Worm (Caenorhabditis elegans) whole organism, L3 larva: Measurements from ENCODE around the gene srh-25.

ENCODE experiments used
- ZK546.5 ChIP-seq: sonication (generic microtip); optimal IDR thresholded peaks from 2 replicates; lab custom pipeline; 2017; ENCODE audit warnings: missing biosample characterization, missing genetic modification characterization
- aly-2 ChIP-seq: fragments of 150-350 bp; optimal IDR thresholded peaks from 2 replicates; lab custom pipeline; 2014; ENCODE audit warnings: missing biosample characterization, missing genetic modification characterization
- ama-1 ChIP-seq: fragments of 150-350 bp; optimal IDR thresholded peaks from 2 replicates; lab custom pipeline; 2018
- ceh-28 ChIP-seq: fragments of 150-350 bp; optimal IDR thresholded peaks from 2 replicates; lab custom pipeline; 2014; ENCODE audit warnings: missing biosample characterization, missing genetic modification reagents, missing genetic modification characterization
- elt-1 ChIP-seq: fragments of 150-350 bp; optimal IDR thresholded peaks from 2 replicates; lab custom pipeline; 2014; ENCODE audit warnings: missing biosample characterization, missing genetic modification characterization
- elt-2 ChIP-seq: sonication (generic microtip); optimal IDR thresholded peaks from 2 replicates; lab custom pipeline; 2016; ENCODE audit warnings: missing genetic modification reagents, mild to moderate bottlenecking, missing genetic modification characterization, missing compliant biosample characterization
- eor-1 ChIP-seq, 2 experiments: fragments of 150-350 bp; optimal IDR thresholded peaks; 2 replicates each; lab custom pipeline; 2014 to 2018; ENCODE audit warnings: missing biosample characterization in 2 of 2, missing genetic modification characterization in 2 of 2
- fkh-10 ChIP-seq: sonication (generic microtip); optimal IDR thresholded peaks from 2 replicates; lab custom pipeline; 2017; ENCODE audit warnings: missing biosample characterization, missing genetic modification reagents, missing genetic modification characterization
- hmg-11 ChIP-seq: sonication (generic microtip); optimal IDR thresholded peaks from 2 replicates; lab custom pipeline; 2016; ENCODE audit warnings: missing genetic modification characterization, missing compliant biosample characterization
- lin-39 ChIP-seq: fragments of 150-350 bp; optimal IDR thresholded peaks from 2 replicates; lab custom pipeline; 2018; ENCODE audit warnings: missing biosample characterization, missing genetic modification reagents, missing genetic modification characterization
- lsy-12 ChIP-seq: sonication (generic microtip); optimal IDR thresholded peaks from 2 replicates; lab custom pipeline; 2016; ENCODE audit warnings: mild to moderate bottlenecking, missing genetic modification characterization, missing compliant biosample characterization
- mdl-1 ChIP-seq: fragments of 150-350 bp; optimal IDR thresholded peaks from 2 replicates; lab custom pipeline; 2014; ENCODE audit warnings: missing biosample characterization, missing genetic modification characterization
- mml-1 ChIP-seq: fragments of 150-350 bp; sonication (generic microtip); optimal IDR thresholded peaks from 3 replicates; lab custom pipeline; 2014; ENCODE audit warnings: missing biosample characterization, missing genetic modification characterization
- nhr-11 ChIP-seq: fragments of 150-350 bp; optimal IDR thresholded peaks from 2 replicates; lab custom pipeline; 2014; ENCODE audit warnings: missing biosample characterization, missing genetic modification characterization
- nhr-12 ChIP-seq: fragments of 150-350 bp; optimal IDR thresholded peaks from 2 replicates; lab custom pipeline; 2014; ENCODE audit warnings: missing biosample characterization, missing genetic modification characterization
- nhr-237 ChIP-seq: fragments of 150-350 bp; optimal IDR thresholded peaks from 2 replicates; lab custom pipeline; 2014; ENCODE audit warnings: missing biosample characterization, missing genetic modification characterization
- nhr-25 ChIP-seq: sonication (generic microtip); optimal IDR thresholded peaks from 2 replicates; lab custom pipeline; 2017; ENCODE audit warnings: missing biosample characterization, missing genetic modification characterization
- nhr-28 ChIP-seq: fragments of 150-350 bp; optimal IDR thresholded peaks from 2 replicates; lab custom pipeline; 2014; ENCODE audit warnings: missing biosample characterization, missing genetic modification characterization
- nhr-67 ChIP-seq: fragments of 150-350 bp; optimal IDR thresholded peaks from 2 replicates; lab custom pipeline; 2014; ENCODE audit warnings: missing biosample characterization, missing genetic modification characterization
- nhr-77 ChIP-seq: fragments of 150-350 bp; optimal IDR thresholded peaks from 2 replicates; lab custom pipeline; 2014; ENCODE audit warnings: missing biosample characterization, missing genetic modification characterization
- pha-4 ChIP-seq: fragments of 150-350 bp; optimal IDR thresholded peaks from 2 replicates; lab custom pipeline; 2014; ENCODE audit warnings: missing biosample characterization, missing genetic modification reagents, missing genetic modification characterization
- pqm-1 ChIP-seq: fragments of 150-350 bp; optimal IDR thresholded peaks from 2 replicates; lab custom pipeline; 2017; ENCODE audit warnings: missing biosample characterization, missing genetic modification characterization, inconsistent platforms
- sea-2 ChIP-seq: fragments of 150-350 bp; sonication (generic microtip); optimal IDR thresholded peaks from 4 replicates; lab custom pipeline; 2014; ENCODE audit warnings: missing biosample characterization, missing genetic modification reagents, missing genetic modification characterization
- skn-1 ChIP-seq: fragments of 150-350 bp; optimal IDR thresholded peaks from 2 replicates; lab custom pipeline; 2014; ENCODE audit warnings: missing biosample characterization, missing genetic modification characterization
- snpc-4 ChIP-seq: fragments of 150-350 bp; optimal IDR thresholded peaks from 2 replicates; lab custom pipeline; 2014; ENCODE audit warnings: missing biosample characterization, missing genetic modification characterization
- tbx-2 ChIP-seq: sonication (generic microtip); optimal IDR thresholded peaks from 2 replicates; lab custom pipeline; 2016; ENCODE audit warnings: mild to moderate bottlenecking, missing genetic modification characterization, missing compliant biosample characterization
- unc-39 ChIP-seq: sonication (generic microtip); optimal IDR thresholded peaks from 4 replicates; lab custom pipeline; 2017; ENCODE audit warnings: missing biosample characterization, missing genetic modification characterization
- unc-62 ChIP-seq: fragments of 150-350 bp; sonication (generic microtip); optimal IDR thresholded peaks from 4 replicates; lab custom pipeline; 2014; ENCODE audit warnings: missing biosample characterization, missing genetic modification reagents, missing genetic modification characterization
- zag-1 ChIP-seq: fragments of 150-350 bp; optimal IDR thresholded peaks from 2 replicates; lab custom pipeline; 2014; ENCODE audit warnings: missing biosample characterization, missing genetic modification characterization
- ztf-11 ChIP-seq: fragments of 150-350 bp; optimal IDR thresholded peaks from 2 replicates; lab custom pipeline; 2014; ENCODE audit warnings: missing biosample characterization, missing genetic modification characterization
- ztf-4 ChIP-seq: fragments of 150-350 bp; optimal IDR thresholded peaks from 2 replicates; lab custom pipeline; 2014; ENCODE audit warnings: missing biosample characterization, missing genetic modification characterization

Gene srh-25

DNA sequence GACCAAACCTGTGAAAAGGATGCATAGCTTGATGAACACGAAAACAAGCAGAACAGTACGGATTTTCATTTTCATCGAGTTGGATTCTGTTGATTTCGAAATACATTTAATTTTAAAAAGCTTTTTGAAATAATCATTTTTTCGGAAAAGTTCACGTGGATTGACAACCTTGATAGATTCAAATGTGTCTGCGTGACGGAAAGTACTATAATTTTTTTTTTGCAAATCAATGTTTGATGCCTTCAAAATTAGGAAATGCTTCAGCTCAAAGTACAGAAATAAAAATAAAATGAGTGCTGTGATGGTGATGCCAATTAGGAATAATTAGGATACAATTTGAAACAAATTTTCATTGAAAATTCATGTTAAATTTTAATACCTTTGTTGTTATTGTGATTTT, 12.8 kb downstream of the srh-25 start, which contains the start of gene C54D10.4:
Gene C54D10.4, minus strand, starts transcription at position 101 of the 400 bp plus-strand sequence.
- TF ChIP-seq zag-1 (tag; lab: Kevin White, UChicago) (no peak), ztf-4 (tag; lab: Kevin White, UChicago) (no peak), aly-2 (no peak), nhr-25 (tag; lab: Kevin White, UChicago) (no peak), pha-4 (tag; lab: Kevin White, UChicago) (no peak), lin-39 (no peak), ama-1 (lab: Kevin White, UChicago) (no peak), ztf-11 (tag; lab: Kevin White, UChicago) (no peak), unc-62 (GFP tag; lab: Kevin White, UChicago) (no peak)

DNA sequence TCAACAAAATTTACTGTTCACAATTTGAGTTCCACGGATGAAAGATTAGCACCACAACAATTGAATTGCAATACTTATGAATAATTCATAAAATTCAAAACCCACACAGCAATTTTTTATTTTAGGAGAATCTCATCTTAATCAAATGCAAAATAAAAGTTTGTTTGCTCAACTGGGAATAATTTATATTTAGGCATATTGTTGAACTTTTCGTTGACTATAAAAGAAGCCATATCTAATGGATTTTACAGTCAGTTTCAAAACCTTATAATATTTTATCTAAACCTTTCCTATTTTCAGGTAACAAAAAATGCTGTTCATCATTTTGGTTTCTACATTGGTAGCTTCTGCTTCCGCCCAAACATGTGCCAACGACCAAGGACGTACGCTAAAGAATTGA, 15.3 kb downstream of the srh-25 start, which contains the start of gene C54D10.3:
Gene C54D10.3, plus strand, starts transcription at position 301 of the 400 bp plus-strand sequence.
- TF ChIP-seq ztf-11 (tag; lab: Kevin White, UChicago) (no peak), ama-1 (lab: Kevin White, UChicago) (no peak), hmg-11 (tag; lab: Kevin White, UChicago) (no peak), pha-4 (tag; lab: Kevin White, UChicago) (no peak)

DNA sequence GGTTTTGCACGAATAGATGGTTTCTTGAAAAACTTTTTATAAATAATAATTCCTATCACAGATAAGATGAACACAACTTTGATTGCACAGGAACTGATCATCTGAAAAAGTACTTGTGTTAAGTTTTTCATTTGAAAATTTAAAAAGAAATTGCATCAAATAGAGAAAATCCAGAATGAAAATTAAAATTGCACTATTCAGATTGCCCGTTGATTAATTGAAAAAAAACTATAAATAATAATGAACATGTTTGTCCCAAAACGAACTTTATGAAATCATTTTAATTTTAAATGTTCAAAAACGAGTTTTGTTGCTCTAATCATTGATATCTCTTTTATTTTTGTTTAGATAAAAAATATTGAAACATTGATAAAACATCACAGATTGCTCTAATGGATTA, 16.3 kb downstream of the srh-25 start, which contains the start of gene cdr-3:
Gene cdr-3, minus strand, starts transcription at position 101 of the 400 bp plus-strand sequence.
- TF ChIP-seq unc-39 (tag; lab: Kevin White, UChicago) (no peak), mml-1 (no peak), nhr-67 (tag; lab: Kevin White, UChicago) (no peak), tbx-2 (tag; lab: Kevin White, UChicago) (no peak), ZK546.5 (tag; lab: Kevin White, UChicago) (no peak), snpc-4 (tag; lab: Kevin White, UChicago) (no peak), nhr-237 (no peak), ztf-4 (tag; lab: Kevin White, UChicago) (no peak), sea-2 (GFP tag; lab: Kevin White, UChicago) (no peak), pqm-1 (tag; lab: Kevin White, UChicago) (no peak), ztf-11 (tag; lab: Kevin White, UChicago) (no peak), nhr-11 (tag; lab: Kevin White, UChicago) (no peak), lsy-12 (tag; lab: Kevin White, UChicago) (no peak), elt-2 (tag; lab: Kevin White, UChicago) (no peak), pha-4 (tag; lab: Kevin White, UChicago) (no peak)
- TF ChIP-seq, all 47 proteins: peak for 0

DNA sequence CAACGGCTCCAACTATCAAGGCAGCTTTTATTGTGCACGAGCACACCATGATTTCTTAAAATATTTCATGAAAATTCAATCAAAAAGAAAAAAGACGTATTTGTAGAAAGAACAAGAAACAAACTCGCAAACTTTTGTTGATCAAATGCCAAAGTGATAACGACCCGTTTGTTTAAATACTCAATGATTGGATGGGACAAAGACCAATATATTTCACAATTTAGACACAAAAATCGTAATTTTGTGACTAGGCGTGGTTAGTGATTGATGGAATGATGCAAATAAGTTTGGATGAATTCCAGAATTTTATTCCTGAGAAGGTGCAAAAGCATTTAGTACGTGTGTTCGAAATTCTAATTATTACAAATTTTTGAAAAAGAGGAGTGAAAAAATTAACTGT, 18.0 kb downstream of the srh-25 start, which contains the start of gene cdr-2:
Gene cdr-2, minus strand, starts transcription at position 54 of the 400 bp plus-strand sequence.
- no peak for TF ChIP-seq nhr-237
- TF ChIP-seq pqm-1 (tag; lab: Kevin White, UChicago), result peak; percentile 79
- peak; percentile 78 for TF ChIP-seq elt-2 (tag; lab: Kevin White, UChicago)

DNA sequence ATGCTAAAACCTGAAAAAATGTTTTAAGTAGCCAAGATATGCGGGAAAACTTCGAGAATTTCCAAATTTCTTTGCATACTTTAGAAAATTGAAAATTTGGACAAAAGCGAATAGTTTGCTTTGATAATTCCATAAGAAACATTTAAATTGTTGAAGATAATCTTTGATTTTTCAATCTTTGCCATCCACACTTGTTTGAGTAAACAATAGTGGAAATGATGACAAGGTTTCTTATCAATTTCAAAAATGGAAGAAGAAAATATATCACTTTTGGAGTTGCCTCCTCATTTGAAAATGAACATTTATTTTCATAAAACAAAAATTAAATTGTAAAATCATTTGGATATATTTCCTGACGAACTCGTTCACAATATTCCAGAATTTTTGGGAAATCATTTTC, 19.3 kb downstream of the srh-25 start:
- TF ChIP-seq nhr-11 (tag; lab: Kevin White, UChicago) (no peak), unc-62 (GFP tag; lab: Kevin White, UChicago) (no peak), ama-1 (lab: Kevin White, UChicago) (no peak), mml-1 (no peak), eor-1 (tag; optimal IDR thresholded peaks at IDR 0.05; lab: Kevin White, UChicago) (no peak), nhr-28 (tag; lab: Kevin White, UChicago) (no peak), pqm-1 (tag; lab: Kevin White, UChicago) (peak; percentile 55), pha-4 (tag; lab: Kevin White, UChicago) (peak; percentile 15), mdl-1 (tag; lab: Kevin White, UChicago) (no peak), ceh-28 (no peak), unc-39 (tag; lab: Kevin White, UChicago) (no peak), nhr-12 (tag; lab: Kevin White, UChicago) (no peak), snpc-4 (tag; lab: Kevin White, UChicago) (no peak), tbx-2 (tag; lab: Kevin White, UChicago) (no peak), skn-1 (tag; lab: Kevin White, UChicago) (peak; percentile 51), fkh-10 (GFP tag; lab: Kevin White, UChicago) (no peak), elt-2 (tag; lab: Kevin White, UChicago) (peak; percentile 62), nhr-67 (tag; lab: Kevin White, UChicago) (no peak), elt-1 (tag; lab: Kevin White, UChicago) (no peak), nhr-77 (tag; lab: Kevin White, UChicago) (no peak), lin-39 (no peak)
